Worm (Caenorhabditis elegans): ENCODE results near the gene Y75B8A.24.

Gene Y75B8A.24

DNA sequence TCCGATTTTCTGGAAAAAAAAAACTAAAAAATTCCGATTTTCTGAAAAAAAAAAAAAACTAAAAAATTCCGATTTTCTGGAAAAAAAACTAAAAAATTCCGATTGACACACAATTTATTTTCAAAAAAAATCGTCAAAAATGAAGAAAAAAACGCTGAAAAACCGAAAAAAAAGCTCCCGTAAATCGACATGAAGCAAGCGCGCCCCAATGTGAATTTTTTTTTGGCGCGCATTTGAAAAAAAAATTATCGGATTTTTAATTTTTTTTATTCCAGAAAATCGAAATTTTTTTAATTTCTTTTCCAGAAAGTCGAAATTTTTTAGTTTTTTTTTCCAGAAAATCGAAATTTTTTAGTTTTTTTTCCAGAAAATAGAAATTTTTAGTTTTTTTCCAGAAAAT is 5.2 kb upstream of the Y75B8A.24 start:
- no peak for TF ChIP-seq mep-1 (tag; optimal IDR thresholded peaks at IDR 0.05)

- TF ChIP-seq nhr-2 (tag; optimal IDR thresholded peaks at IDR 0.05) (no peak), nhr-237 (tag; optimal IDR thresholded peaks at IDR 0.05) (no peak), elt-3 (tag; optimal IDR thresholded peaks at IDR 0.05) (no peak), mep-1 (tag; optimal IDR thresholded peaks at IDR 0.05) (no peak), unc-120 (tag; optimal IDR thresholded peaks at IDR 0.05; ENCODE audit: poor library complexity, severe bottlenecking) (no peak), nhr-28 (tag; optimal IDR thresholded peaks at IDR 0.05) (no peak), nhr-76 (tag; optimal IDR thresholded peaks at IDR 0.05) (no peak), ceh-39 (tag; optimal IDR thresholded peaks at IDR 0.05) (no peak), snpc-4 (tag; optimal IDR thresholded peaks at IDR 0.05) (no peak), ces-1 (GFP tag; optimal IDR thresholded peaks at IDR 0.05) (no peak), unc-62 (GFP tag; optimal IDR thresholded peaks at IDR 0.05) (no peak), nhr-12 (tag; optimal IDR thresholded peaks at IDR 0.05) (no peak), tbx-8 (GFP tag; optimal IDR thresholded peaks at IDR 0.05) (no peak), unc-39 (tag; optimal IDR thresholded peaks at IDR 0.05) (no peak), lin-13 (tag; optimal IDR thresholded peaks at IDR 0.05) (no peak), M03D4.4 (tag; optimal IDR thresholded peaks at IDR 0.05) (no peak), bed-3 (GFP tag; optimal IDR thresholded peaks at IDR 0.05) (no peak)
Measured at ce11 chrIII:12270391-12270790, 3.2 kb downstream of the Y75B8A.24 start.

DNA sequence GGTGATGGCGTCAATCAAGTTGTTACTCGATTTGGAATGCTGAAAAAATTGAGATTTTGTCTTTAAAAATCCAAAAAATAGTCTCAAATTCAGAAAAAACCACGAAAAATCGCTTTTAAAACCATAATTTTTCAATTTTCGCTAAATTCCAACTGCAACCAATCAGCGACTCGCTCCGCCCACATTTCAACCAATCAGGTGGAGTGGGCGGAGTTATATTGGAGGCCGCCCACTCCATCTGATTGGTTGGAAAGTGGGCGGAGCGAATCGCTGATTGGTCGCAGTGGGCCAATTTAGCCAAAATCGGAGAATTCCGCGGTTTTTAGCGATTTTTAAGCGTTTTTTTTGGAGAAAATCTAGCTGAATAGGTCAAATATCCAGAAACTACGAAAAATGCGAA is 3.7 kb downstream of the Y75B8A.24 start:
- no peak for TF ChIP-seq ztf-11 (tag; optimal IDR thresholded peaks at IDR 0.05)

ce11 chrIII:12260413-12260812 is 13.1 kb downstream of the Y75B8A.24 start:
- TF ChIP-seq sptf-1 (tag; optimal IDR thresholded peaks at IDR 0.05) (no peak), nhr-2 (tag; optimal IDR thresholded peaks at IDR 0.05) (no peak), mep-1 (tag; optimal IDR thresholded peaks at IDR 0.05) (no peak), ceh-43 (GFP tag; optimal IDR thresholded peaks at IDR 0.05) (no peak), unc-62 (GFP tag; optimal IDR thresholded peaks at IDR 0.05) (no peak), mab-5 (tag; optimal IDR thresholded peaks at IDR 0.05) (no peak), zip-8 (tag; optimal IDR thresholded peaks at IDR 0.05) (no peak), elt-1 (tag; optimal IDR thresholded peaks at IDR 0.05; ENCODE audit: borderline replicate concordance, insufficient read depth) (no peak), ces-1 (GFP tag; optimal IDR thresholded peaks at IDR 0.05) (no peak), drap-1 (GFP tag; optimal IDR thresholded peaks at IDR 0.05) (no peak), bed-3 (GFP tag; optimal IDR thresholded peaks at IDR 0.05) (no peak), unc-120 (tag; optimal IDR thresholded peaks at IDR 0.05; ENCODE audit: poor library complexity, severe bottlenecking) (no peak), nhr-76 (tag; optimal IDR thresholded peaks at IDR 0.05) (no peak), flh-1 (GFP tag; optimal IDR thresholded peaks at IDR 0.05) (no peak), ceh-83 (GFP tag; optimal IDR thresholded peaks at IDR 0.05) (no peak), nhr-237 (tag; optimal IDR thresholded peaks at IDR 0.05) (no peak)

DNA sequence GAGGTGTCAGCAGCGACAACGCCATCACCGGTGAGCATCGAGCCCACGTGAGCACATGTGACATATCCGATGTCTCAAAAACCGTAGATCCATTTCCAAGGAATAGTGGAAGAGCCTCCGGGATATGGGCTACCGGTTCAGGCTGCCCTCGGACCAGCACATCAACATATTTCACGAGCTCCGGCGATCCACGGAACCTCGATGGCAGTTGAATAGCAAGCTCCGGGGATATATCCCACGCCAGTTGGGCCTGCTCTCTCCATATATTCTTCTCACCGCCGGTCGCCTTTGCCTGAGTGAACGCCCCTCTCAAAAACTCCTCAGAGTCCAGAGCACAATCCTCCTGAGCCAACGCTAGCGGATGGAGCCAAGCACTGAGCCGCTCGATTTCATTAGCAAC is 13.8 kb downstream of the Y75B8A.24 start:
- TF ChIP-seq mep-1 (tag; optimal IDR thresholded peaks at IDR 0.05) (no peak), elt-3 (tag; optimal IDR thresholded peaks at IDR 0.05) (no peak), ham-2 (GFP tag; optimal IDR thresholded peaks at IDR 0.05) (no peak), pha-4 (tag; optimal IDR thresholded peaks at IDR 0.05) (no peak), flh-1 (GFP tag; optimal IDR thresholded peaks at IDR 0.05) (no peak), ceh-43 (GFP tag; optimal IDR thresholded peaks at IDR 0.05) (no peak), bed-3 (GFP tag; optimal IDR thresholded peaks at IDR 0.05) (no peak), nhr-237 (tag; optimal IDR thresholded peaks at IDR 0.05) (no peak), nhr-76 (tag; optimal IDR thresholded peaks at IDR 0.05) (no peak), zip-8 (tag; optimal IDR thresholded peaks at IDR 0.05) (no peak), sptf-1 (tag; optimal IDR thresholded peaks at IDR 0.05) (no peak), elt-1 (tag; optimal IDR thresholded peaks at IDR 0.05; ENCODE audit: borderline replicate concordance, insufficient read depth) (no peak)

- TF ChIP-seq mep-1 (tag; optimal IDR thresholded peaks at IDR 0.05) (no peak), unc-39 (tag; optimal IDR thresholded peaks at IDR 0.05) (no peak), drap-1 (GFP tag; optimal IDR thresholded peaks at IDR 0.05) (no peak), bed-3 (GFP tag; optimal IDR thresholded peaks at IDR 0.05) (no peak), nhr-76 (tag; optimal IDR thresholded peaks at IDR 0.05) (no peak), ceh-43 (GFP tag; optimal IDR thresholded peaks at IDR 0.05) (no peak), ceh-83 (GFP tag; optimal IDR thresholded peaks at IDR 0.05) (no peak), ceh-39 (tag; optimal IDR thresholded peaks at IDR 0.05) (no peak), unc-120 (tag; optimal IDR thresholded peaks at IDR 0.05; ENCODE audit: poor library complexity, severe bottlenecking) (no peak), unc-62 (GFP tag; optimal IDR thresholded peaks at IDR 0.05) (no peak), tbx-8 (GFP tag; optimal IDR thresholded peaks at IDR 0.05) (no peak), lsy-2 (tag; optimal IDR thresholded peaks at IDR 0.05) (no peak), elt-3 (tag; optimal IDR thresholded peaks at IDR 0.05) (no peak)
Measured at ce11 chrIII:12253342-12253741, 20.2 kb downstream of the Y75B8A.24 start.
